Worm (Caenorhabditis elegans): Measurements from ENCODE around the gene C45B2.6.

Gene C45B2.6

DNA sequence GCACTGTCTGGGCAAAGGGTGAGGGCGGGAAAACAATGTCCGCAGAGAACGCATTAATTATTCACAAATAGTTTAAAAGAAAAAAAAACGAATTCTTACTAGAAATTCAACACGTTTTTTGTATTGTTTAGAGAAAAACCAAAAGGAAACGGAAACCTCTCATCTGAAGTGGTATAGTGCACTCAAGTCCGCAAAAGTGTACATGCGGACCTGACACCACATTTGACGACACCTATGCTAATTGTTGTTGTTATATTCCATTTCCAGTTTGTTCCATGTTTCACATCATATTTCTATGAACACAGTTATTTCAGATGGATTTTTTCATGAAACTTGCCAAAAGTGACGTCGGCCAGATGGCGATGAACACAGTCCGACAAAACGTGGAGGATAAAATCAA, at the start of gene C45B2.6:
Gene C45B2.6, plus strand, starts transcription at position 136 of the 400 bp plus-strand sequence.
- TF ChIP-seq med-1 (GFP tag; optimal IDR thresholded peaks at IDR 0.05; ENCODE audit: insufficient read depth) (no peak), ztf-23 (GFP tag; IDR thresholded peaks at IDR 0.05) (no peak), ref-1 (GFP tag; conservative IDR thresholded peaks at IDR 0.05) (no peak), ztf-29 (GFP tag; IDR thresholded peaks at IDR 0.05) (no peak), tab-1 (GFP tag; IDR thresholded peaks at IDR 0.05) (no peak), flt-1 (GFP tag; IDR thresholded peaks at IDR 0.05) (no peak), klf-2 (GFP tag; conservative IDR thresholded peaks at IDR 0.05) (no peak), cog-1 (tag; optimal IDR thresholded peaks at IDR 0.05) (no peak), T22C8.4 (GFP tag; IDR thresholded peaks at IDR 0.05) (no peak)

DNA sequence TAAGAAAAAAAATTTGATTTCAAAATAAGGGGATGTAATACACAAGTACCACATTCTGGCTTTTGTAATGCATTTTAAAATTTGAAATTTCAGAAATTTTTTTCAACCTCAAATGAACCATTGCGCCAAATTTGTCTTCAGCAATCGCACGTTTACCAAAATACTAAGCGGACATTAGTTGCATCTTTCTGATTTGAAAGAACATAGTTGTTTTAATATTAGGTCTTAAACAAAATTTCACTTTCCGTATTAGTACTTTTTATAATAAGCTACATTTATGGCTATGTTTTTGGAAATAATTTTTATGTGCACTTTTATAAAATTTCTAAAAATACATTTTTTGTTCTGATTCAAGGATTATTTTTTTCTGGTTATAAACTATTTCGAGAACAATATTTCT, 48.8 kb upstream of the C45B2.6 start, which contains the start of gene sups-1:
Gene sups-1, plus strand, starts transcription at position 301 of the 400 bp plus-strand sequence.
- TF ChIP-seq klf-2 (GFP tag; conservative IDR thresholded peaks at IDR 0.05) (no peak), ref-1 (GFP tag; conservative IDR thresholded peaks at IDR 0.05) (no peak)

DNA sequence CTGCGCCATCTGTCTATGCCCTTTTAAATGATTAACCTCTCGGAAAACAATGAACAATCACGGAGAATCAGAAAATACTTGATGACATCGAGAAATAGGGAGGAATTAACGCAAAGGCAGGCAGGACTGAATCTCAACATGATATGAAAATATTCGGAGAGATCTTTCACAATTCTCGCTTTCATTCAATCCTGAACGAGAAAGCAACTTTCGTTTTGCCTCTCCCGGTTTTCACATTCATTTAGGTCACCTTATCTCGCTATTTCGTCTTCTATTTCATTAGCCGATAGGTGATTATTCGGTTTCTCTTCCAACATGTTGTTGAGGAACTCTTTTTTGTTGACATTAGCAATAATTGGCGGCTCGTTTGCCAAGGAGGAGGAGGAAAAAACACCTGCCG, 48.4 kb upstream of the C45B2.6 start:
- TF ChIP-seq cog-1 (tag; optimal IDR thresholded peaks at IDR 0.05) (no peak), tab-1 (GFP tag; IDR thresholded peaks at IDR 0.05) (no peak), flt-1 (GFP tag; IDR thresholded peaks at IDR 0.05) (no peak), ztf-23 (GFP tag; IDR thresholded peaks at IDR 0.05) (no peak), klf-2 (GFP tag; conservative IDR thresholded peaks at IDR 0.05) (no peak), ref-1 (GFP tag; conservative IDR thresholded peaks at IDR 0.05) (no peak), med-1 (GFP tag; optimal IDR thresholded peaks at IDR 0.05; ENCODE audit: insufficient read depth) (no peak), ztf-29 (GFP tag; IDR thresholded peaks at IDR 0.05) (no peak), T22C8.4 (GFP tag; IDR thresholded peaks at IDR 0.05) (no peak)

DNA sequence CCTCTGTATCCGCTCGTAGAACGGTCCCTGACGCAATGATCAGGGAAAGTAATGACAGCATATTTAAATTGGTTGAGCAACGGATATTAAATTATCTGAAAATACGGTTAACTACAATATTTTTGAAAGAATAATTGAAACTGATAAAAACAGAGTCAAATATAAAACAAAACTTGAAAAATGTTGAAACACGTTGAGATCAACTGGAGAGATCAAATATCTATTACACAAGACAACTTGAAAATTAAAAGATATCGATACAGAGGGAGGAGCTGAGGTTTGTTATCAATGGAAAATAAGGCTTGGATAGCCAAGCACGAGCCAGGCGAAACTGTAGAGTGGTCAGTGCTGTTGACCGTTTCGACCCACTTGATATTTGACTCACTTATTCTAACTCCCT, 42.1 kb upstream of the C45B2.6 start, which contains the start of gene C09B8.3:
Gene C09B8.3, minus strand, starts transcription at position 101 of the 400 bp plus-strand sequence.
- TF ChIP-seq ref-1 (GFP tag; conservative IDR thresholded peaks at IDR 0.05) (no peak), klf-2 (GFP tag; conservative IDR thresholded peaks at IDR 0.05) (no peak)

DNA sequence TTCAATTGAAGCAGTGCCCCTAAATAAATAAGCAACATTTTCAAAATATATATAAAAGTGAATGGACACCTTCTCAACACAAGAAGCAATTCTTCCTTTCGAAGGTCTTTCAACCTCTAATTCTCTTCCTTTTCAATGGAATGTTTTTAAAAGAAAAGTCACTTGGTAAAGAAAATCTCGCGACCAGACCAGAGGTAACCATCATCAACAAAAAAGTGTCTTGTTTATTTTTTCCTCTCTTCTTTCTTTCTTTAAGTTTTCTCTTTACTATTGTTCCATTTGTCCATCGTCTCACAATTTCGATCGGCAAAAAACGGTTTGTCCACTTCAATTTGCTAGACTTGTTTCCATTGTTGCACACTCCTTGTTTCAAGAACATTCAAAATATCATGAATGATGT, 37.6 kb upstream of the C45B2.6 start, which contains the start of gene C09B8.8:
Gene C09B8.8, plus strand, starts transcription at position 397 of the 400 bp plus-strand sequence.
- no peak for TF ChIP-seq ztf-29 (GFP tag; IDR thresholded peaks at IDR 0.05)
- TF ChIP-seq med-1 (GFP tag; optimal IDR thresholded peaks at IDR 0.05; ENCODE audit: insufficient read depth), result no peak
- TF ChIP-seq T22C8.4 (GFP tag; IDR thresholded peaks at IDR 0.05), result no peak
- TF ChIP-seq tab-1 (GFP tag; IDR thresholded peaks at IDR 0.05), result no peak
- no peak for TF ChIP-seq ref-1 (GFP tag; conservative IDR thresholded peaks at IDR 0.05)
- no peak for TF ChIP-seq cog-1 (tag; optimal IDR thresholded peaks at IDR 0.05)
- no peak for TF ChIP-seq klf-2 (GFP tag; conservative IDR thresholded peaks at IDR 0.05)
- no peak for TF ChIP-seq flt-1 (GFP tag; IDR thresholded peaks at IDR 0.05)
- TF ChIP-seq ztf-23 (GFP tag; IDR thresholded peaks at IDR 0.05), result no peak

DNA sequence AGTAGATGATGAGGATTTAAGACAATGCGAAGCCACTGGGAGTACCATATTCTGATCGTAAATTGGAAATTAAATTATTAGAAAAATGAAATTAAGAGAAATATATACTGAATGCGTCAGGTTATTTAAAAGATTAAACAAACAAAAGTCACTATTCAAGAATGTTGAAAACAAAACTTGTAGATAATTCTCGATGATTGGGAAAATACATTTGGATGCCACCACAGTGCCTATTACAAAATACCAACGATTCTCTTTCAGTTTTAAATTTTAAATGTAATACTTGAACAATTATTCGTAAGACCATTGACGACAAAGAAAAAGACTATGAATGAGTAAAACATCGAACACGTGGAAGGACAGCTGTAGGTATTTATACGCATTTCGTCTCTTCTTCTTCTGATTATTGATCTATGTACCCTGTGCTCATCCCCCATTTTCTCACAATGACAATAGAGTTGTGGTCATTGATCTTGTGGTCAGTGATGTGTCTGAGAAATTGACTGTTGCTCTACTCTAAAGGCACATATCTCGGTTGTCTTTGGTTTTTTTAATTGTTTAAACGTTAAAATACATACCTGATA, 32.7 kb upstream of the C45B2.6 start, which contains the start of gene C09B8.4:
Gene C09B8.4, minus strand, starts transcription at position 51 of the 584 bp plus-strand sequence.
- TF ChIP-seq med-1 (GFP tag; optimal IDR thresholded peaks at IDR 0.05; ENCODE audit: insufficient read depth), result no peak
- no peak for TF ChIP-seq T22C8.4 (GFP tag; IDR thresholded peaks at IDR 0.05)
- TF ChIP-seq ref-1 (GFP tag; conservative IDR thresholded peaks at IDR 0.05), result no peak
- TF ChIP-seq cog-1 (tag; optimal IDR thresholded peaks at IDR 0.05), result no peak
- no peak for TF ChIP-seq ztf-29 (GFP tag; IDR thresholded peaks at IDR 0.05)
- TF ChIP-seq ztf-23 (GFP tag; IDR thresholded peaks at IDR 0.05), result no peak
- no peak for TF ChIP-seq klf-2 (GFP tag; conservative IDR thresholded peaks at IDR 0.05)
- TF ChIP-seq tab-1 (GFP tag; IDR thresholded peaks at IDR 0.05), result no peak
- no peak for TF ChIP-seq flt-1 (GFP tag; IDR thresholded peaks at IDR 0.05)

DNA sequence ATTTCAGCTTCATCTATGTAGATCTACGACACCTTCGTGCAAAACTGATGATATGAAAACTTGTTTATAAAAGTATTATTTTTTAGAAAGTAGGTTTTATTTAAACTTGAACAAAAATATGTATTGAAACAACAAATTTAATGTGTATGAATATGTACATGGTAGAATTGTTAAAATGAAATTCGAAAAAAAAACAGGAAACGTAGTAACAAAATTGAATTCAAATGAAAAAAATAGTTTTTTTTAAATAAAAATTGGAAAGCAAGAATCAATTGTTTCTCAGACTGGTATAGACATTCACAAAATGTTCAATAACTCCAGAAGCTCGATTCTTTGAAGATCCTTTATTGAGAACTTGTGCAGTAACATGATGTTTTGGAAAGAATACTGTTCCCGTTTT, 31.9 kb upstream of the C45B2.6 start:
- TF ChIP-seq med-1 (GFP tag; optimal IDR thresholded peaks at IDR 0.05; ENCODE audit: insufficient read depth) (no peak), ztf-29 (GFP tag; IDR thresholded peaks at IDR 0.05) (no peak), ref-1 (GFP tag; conservative IDR thresholded peaks at IDR 0.05) (no peak), T22C8.4 (GFP tag; IDR thresholded peaks at IDR 0.05) (no peak), ztf-23 (GFP tag; IDR thresholded peaks at IDR 0.05) (no peak), cog-1 (tag; optimal IDR thresholded peaks at IDR 0.05) (no peak), tab-1 (GFP tag; IDR thresholded peaks at IDR 0.05) (no peak), klf-2 (GFP tag; conservative IDR thresholded peaks at IDR 0.05) (no peak), flt-1 (GFP tag; IDR thresholded peaks at IDR 0.05) (no peak)

DNA sequence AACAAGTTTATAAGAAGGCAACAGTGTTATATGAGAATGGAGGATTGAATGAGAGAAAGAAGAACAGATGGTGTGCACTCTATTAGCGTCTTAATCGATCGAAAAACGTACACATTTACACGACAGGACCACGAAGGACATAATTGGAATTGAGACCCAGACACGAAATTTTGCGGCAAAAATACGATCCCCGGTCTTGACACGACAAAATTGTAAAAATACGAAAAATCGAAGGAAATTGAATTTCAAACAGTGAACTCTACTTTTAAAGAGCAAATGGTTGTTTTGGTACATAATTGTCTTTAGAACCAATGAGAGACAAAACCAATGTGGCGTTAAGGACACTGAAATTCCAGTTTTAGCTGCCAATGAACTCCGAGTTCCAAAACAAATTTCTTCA, 30.2 kb upstream of the C45B2.6 start, which contains the start of gene lelo-3:
Gene lelo-3, minus strand, starts transcription at position 101 of the 400 bp plus-strand sequence.
- TF ChIP-seq med-1 (GFP tag; optimal IDR thresholded peaks at IDR 0.05; ENCODE audit: insufficient read depth) (no peak), ref-1 (GFP tag; conservative IDR thresholded peaks at IDR 0.05) (no peak), tab-1 (GFP tag; IDR thresholded peaks at IDR 0.05) (no peak), T22C8.4 (GFP tag; IDR thresholded peaks at IDR 0.05) (no peak), ztf-29 (GFP tag; IDR thresholded peaks at IDR 0.05) (no peak), flt-1 (GFP tag; IDR thresholded peaks at IDR 0.05) (no peak), klf-2 (GFP tag; conservative IDR thresholded peaks at IDR 0.05) (no peak), ztf-23 (GFP tag; IDR thresholded peaks at IDR 0.05) (no peak), cog-1 (tag; optimal IDR thresholded peaks at IDR 0.05) (no peak)

DNA sequence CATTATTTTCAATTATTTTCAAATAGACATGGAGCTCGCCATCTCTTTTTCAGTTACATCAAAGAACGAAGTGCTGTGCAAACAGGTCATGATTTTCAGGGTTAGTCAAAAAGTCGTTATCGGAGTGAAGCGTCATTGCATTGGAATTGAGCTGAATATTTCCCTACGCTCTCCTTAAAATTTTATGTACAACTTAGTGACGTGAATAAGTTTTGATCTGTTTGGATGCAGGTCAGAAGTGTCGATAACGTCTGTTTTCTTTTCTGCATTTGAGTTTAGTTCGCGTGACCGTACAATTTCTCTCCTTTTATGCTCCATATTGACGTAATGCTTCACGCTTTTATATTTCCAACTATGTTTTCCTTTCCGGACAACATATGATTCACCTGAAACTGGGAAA, 27.7 kb upstream of the C45B2.6 start:
- TF ChIP-seq cog-1 (tag; optimal IDR thresholded peaks at IDR 0.05) (no peak), tab-1 (GFP tag; IDR thresholded peaks at IDR 0.05) (no peak), klf-2 (GFP tag; conservative IDR thresholded peaks at IDR 0.05) (no peak), T22C8.4 (GFP tag; IDR thresholded peaks at IDR 0.05) (no peak), ztf-23 (GFP tag; IDR thresholded peaks at IDR 0.05) (no peak), ztf-29 (GFP tag; IDR thresholded peaks at IDR 0.05) (no peak), flt-1 (GFP tag; IDR thresholded peaks at IDR 0.05) (no peak), ref-1 (GFP tag; conservative IDR thresholded peaks at IDR 0.05) (no peak), med-1 (GFP tag; optimal IDR thresholded peaks at IDR 0.05; ENCODE audit: insufficient read depth) (no peak)

Measured in whole organism, midembryonic.